Worm (Caenorhabditis elegans): ENCODE measurements around the gene C54F6.12.
"Not testable (repeated sequence)": the region's sequence is repeated elsewhere in the genome, so short reads cannot be mapped to it uniquely, and the experiment has no call there.

ce11 chrV:7511465-7511864 is 26.5 kb downstream of the C54F6.12 start, which contains the start of gene nhr-171:
- not testable (repeated sequence) for TF ChIP-seq nfya-1 (tag; optimal IDR thresholded peaks at IDR 0.05; ENCODE audit: borderline replicate concordance, insufficient read depth); rec-8 (tag; optimal IDR thresholded peaks at IDR 0.05); ceh-79 (tag; optimal IDR thresholded peaks at IDR 0.05); madf-3 (GFP tag; IDR thresholded peaks at IDR 0.05); snpc-4 (GFP tag; optimal IDR thresholded peaks at IDR 0.05); snpc-4 (tag; optimal IDR thresholded peaks at IDR 0.05); akir-1 (GFP tag; optimal IDR thresholded peaks at IDR 0.05); C06A6.2 (GFP tag; conservative IDR thresholded peaks at IDR 0.05); K11D2.4 (GFP tag; IDR thresholded peaks at IDR 0.05); egrh-3 (GFP tag; IDR thresholded peaks at IDR 0.05); ceh-27 (GFP tag; optimal IDR thresholded peaks at IDR 0.05); ztf-18 (tag; optimal IDR thresholded peaks at IDR 0.05); ztf-22 (GFP tag; optimal IDR thresholded peaks at IDR 0.05); tbp1 (GFP tag; optimal IDR thresholded peaks at IDR 0.05)
